Worm (Caenorhabditis elegans): ENCODE data around the gene Y39B6A.27.

The Y39B6A.27 gene

DNA sequence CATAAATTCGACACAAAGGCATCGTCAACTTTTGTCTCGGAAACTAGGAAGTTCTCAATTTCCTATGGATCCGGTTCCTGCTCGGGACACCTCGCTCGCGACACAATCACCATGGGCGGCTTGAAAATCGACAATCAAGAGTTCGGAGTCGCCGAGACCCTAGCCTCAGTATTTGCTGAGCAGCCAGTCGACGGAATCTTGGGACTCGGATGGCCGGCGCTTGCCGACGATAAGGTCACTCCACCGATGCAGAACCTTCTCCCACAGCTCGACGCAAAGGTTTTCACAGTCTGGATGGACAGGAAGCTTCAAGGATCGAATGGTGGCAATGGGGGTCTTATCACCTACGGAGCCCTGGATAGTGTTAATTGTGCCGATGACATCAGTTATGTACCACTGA lies 15.9 kb downstream of the Y39B6A.27 start:
- TF ChIP-seq M03D4.4 (tag; optimal IDR thresholded peaks at IDR 0.05) = no peak

DNA sequence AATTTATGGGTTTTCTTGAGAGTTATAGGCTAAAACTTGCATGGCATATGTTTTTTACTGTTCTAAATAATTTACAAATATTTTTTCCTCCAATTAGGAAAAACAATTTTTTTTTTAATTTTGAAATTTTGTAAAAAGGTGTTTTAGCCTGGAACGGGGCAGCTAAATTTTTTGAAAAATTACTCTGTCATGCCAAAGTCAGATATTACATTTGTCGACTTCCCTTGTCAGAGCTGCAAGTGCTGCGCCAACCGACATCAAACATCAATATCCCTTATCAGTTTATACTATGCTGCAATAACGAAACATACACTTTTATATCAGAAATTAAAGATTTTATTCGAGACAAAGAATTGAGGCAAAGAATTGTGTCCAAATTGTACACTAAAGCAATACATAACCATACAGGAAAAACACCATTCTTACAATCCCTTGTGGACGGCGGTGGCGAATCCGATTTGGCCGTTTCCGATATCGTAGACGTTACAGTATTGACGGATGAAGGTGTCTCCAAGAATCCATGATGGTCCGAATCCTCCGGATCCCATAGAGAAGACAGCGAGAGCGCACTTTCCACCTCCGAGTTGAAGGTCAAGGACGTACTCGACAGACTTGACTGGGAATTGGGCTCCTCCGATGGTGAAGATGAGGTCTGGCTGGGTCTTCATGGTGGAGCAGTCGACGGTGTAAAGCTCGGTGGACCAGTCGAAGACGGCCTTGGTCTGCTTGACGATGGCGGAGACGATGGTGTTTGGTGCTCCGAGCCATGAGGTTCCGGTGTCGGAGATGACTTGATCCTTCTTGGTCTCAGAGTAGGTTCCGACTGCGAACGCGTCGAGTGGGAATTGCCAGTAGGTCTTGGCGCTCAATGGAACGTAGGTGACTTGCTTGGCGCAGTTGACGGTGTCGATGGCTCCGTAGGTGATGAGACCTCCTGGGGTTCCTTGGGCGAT lies 17.9 kb downstream of the Y39B6A.27 start:
- TF ChIP-seq sem-2 (GFP tag; optimal IDR thresholded peaks at IDR 0.05) (no peak), drap-1 (GFP tag; optimal IDR thresholded peaks at IDR 0.05) (no peak), unc-120 (tag; optimal IDR thresholded peaks at IDR 0.05; ENCODE audit: poor library complexity, severe bottlenecking) (no peak), blmp-1 (tag; optimal IDR thresholded peaks at IDR 0.05) (no peak), ztf-11 (tag; optimal IDR thresholded peaks at IDR 0.05) (no peak), lin-13 (tag; optimal IDR thresholded peaks at IDR 0.05) (no peak), nhr-12 (tag; optimal IDR thresholded peaks at IDR 0.05) (no peak), lsy-2 (tag; optimal IDR thresholded peaks at IDR 0.05) (no peak), nhr-76 (tag; optimal IDR thresholded peaks at IDR 0.05) (no peak), tbx-8 (GFP tag; optimal IDR thresholded peaks at IDR 0.05) (no peak), bed-3 (GFP tag; optimal IDR thresholded peaks at IDR 0.05) (no peak)

DNA sequence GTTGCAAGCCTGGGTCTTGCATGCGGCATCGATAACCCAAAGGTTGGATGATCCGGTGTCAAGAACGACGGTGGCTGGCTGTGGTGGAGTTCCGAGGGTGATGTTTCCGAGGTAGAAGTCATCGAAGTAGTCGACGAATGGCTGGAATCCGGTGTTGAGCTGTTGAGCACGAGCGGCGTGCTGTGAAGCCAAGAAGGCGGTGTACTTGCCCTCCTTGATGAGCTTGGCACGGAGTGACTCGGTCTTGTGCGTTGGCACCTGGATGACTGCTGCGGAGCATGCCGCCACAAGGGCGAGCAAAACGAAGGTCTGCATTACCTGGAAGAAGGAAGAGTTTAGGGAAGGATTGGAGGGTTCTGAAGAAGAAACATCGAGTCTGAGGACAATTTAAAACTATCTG lies 18.9 kb downstream of the Y39B6A.27 start, which contains the start of gene asp-1:
TSS of gene asp-1 (minus strand) at position 315 of the 400 bp plus-strand sequence.
- TF ChIP-seq drap-1 (GFP tag; optimal IDR thresholded peaks at IDR 0.05) = peak; percentile 26
- TF ChIP-seq ceh-43 (GFP tag; optimal IDR thresholded peaks at IDR 0.05) = no peak

DNA sequence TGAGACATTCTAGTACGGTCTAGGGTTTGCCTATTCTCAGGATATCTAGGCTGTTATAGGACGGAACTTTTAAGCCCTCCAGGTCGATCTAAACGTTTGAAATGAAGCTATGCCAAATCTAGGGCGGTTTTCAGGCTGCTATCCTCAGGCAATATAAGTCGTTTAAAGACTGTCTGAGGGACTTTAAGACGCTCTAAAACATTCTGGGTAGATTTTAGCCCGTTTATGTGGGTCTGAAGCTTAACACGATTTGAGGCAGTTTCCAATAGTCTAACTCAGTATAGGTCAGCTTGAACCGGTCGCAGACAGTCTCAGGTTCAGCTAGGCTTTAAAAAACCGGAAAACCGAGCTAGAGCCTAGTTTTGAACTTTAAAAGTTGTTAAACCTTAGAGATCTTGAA lies 19.3 kb downstream of the Y39B6A.27 start:
- no peak for TF ChIP-seq drap-1 (GFP tag; optimal IDR thresholded peaks at IDR 0.05)
- no peak for TF ChIP-seq sem-2 (GFP tag; optimal IDR thresholded peaks at IDR 0.05)
- no peak for TF ChIP-seq unc-120 (tag; optimal IDR thresholded peaks at IDR 0.05; ENCODE audit: poor library complexity, severe bottlenecking)
- no peak for TF ChIP-seq hlh-1 (tag; optimal IDR thresholded peaks at IDR 0.05)
- no peak for TF ChIP-seq flh-1 (GFP tag; optimal IDR thresholded peaks at IDR 0.05)
- no peak for TF ChIP-seq bed-3 (GFP tag; optimal IDR thresholded peaks at IDR 0.05)
- no peak for TF ChIP-seq elt-1 (tag; optimal IDR thresholded peaks at IDR 0.05; ENCODE audit: borderline replicate concordance, insufficient read depth)
- no peak for TF ChIP-seq nhr-237 (tag; optimal IDR thresholded peaks at IDR 0.05)

DNA sequence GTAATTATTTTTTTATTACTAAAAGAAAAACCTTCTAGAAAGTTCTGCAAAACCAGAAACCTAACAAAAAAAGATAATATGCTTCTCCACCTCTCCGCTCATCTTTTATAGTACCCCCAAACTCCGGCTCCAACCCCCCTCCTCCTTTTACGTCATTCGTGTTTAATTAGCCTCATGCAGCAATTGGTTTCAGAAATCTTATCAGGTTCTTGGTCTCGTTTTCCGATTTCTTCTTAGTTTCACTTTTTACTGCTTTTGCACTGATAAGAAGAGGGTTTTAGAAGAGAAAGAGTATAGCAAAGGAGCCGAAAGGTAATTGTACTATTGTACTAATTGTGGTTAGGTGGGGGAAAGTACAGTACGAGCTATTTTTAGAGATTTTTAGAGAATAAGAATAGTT lies 19.9 kb downstream of the Y39B6A.27 start:
- TF ChIP-seq nhr-2 (tag; optimal IDR thresholded peaks at IDR 0.05) (no peak), cnd-1 (tag; optimal IDR thresholded peaks at IDR 0.05) (no peak), nhr-28 (tag; optimal IDR thresholded peaks at IDR 0.05) (no peak), ceh-39 (tag; optimal IDR thresholded peaks at IDR 0.05) (no peak), ces-1 (GFP tag; optimal IDR thresholded peaks at IDR 0.05) (no peak), ham-2 (GFP tag; optimal IDR thresholded peaks at IDR 0.05) (no peak), tbx-8 (GFP tag; optimal IDR thresholded peaks at IDR 0.05) (no peak), sem-2 (GFP tag; optimal IDR thresholded peaks at IDR 0.05) (no peak), hlh-1 (tag; optimal IDR thresholded peaks at IDR 0.05) (no peak), unc-62 (GFP tag; optimal IDR thresholded peaks at IDR 0.05) (no peak), unc-39 (tag; optimal IDR thresholded peaks at IDR 0.05) (no peak), lin-13 (tag; optimal IDR thresholded peaks at IDR 0.05) (no peak), unc-120 (tag; optimal IDR thresholded peaks at IDR 0.05; ENCODE audit: poor library complexity, severe bottlenecking) (no peak), sptf-1 (tag; optimal IDR thresholded peaks at IDR 0.05) (no peak), mab-5 (tag; optimal IDR thresholded peaks at IDR 0.05) (no peak), ztf-11 (tag; optimal IDR thresholded peaks at IDR 0.05) (no peak), ceh-43 (GFP tag; optimal IDR thresholded peaks at IDR 0.05) (no peak)

DNA sequence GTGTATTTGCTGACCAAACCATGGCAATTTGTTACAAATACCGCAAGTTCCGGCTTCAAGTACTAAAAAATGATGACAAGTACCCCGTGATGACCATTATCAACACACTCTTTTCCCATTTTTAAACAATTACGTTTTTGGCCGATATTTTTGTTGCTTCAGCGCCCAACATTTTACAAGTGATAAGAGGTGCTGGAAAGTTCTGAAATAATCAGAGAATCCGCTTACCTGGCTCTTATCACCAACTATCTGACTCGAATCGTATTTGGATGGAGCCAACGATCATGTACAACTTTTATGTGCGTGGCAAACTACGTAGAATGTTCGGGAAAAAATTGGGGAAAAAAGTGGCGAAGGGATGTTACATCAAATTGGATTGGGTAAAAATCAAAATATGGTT lies 21.7 kb downstream of the Y39B6A.27 start:
- no peak for TF ChIP-seq unc-62 (GFP tag; optimal IDR thresholded peaks at IDR 0.05)
- no peak for TF ChIP-seq lin-32 (GFP tag; optimal IDR thresholded peaks at IDR 0.05)
- TF ChIP-seq elt-1 (tag; optimal IDR thresholded peaks at IDR 0.05; ENCODE audit: borderline replicate concordance, insufficient read depth) = no peak
- no peak for TF ChIP-seq ztf-11 (tag; optimal IDR thresholded peaks at IDR 0.05)
- TF ChIP-seq lin-13 (tag; optimal IDR thresholded peaks at IDR 0.05) = no peak
- no peak for TF ChIP-seq cnd-1 (tag; optimal IDR thresholded peaks at IDR 0.05)
- no peak for TF ChIP-seq mep-1 (tag; optimal IDR thresholded peaks at IDR 0.05)
- no peak for TF ChIP-seq ceh-83 (GFP tag; optimal IDR thresholded peaks at IDR 0.05)
- TF ChIP-seq nhr-28 (tag; optimal IDR thresholded peaks at IDR 0.05) = no peak
- TF ChIP-seq lsy-2 (tag; optimal IDR thresholded peaks at IDR 0.05) = no peak
